Fruit fly (Drosophila melanogaster): ENCODE results near the gene Ggt-1.

The Ggt-1 gene

DNA sequence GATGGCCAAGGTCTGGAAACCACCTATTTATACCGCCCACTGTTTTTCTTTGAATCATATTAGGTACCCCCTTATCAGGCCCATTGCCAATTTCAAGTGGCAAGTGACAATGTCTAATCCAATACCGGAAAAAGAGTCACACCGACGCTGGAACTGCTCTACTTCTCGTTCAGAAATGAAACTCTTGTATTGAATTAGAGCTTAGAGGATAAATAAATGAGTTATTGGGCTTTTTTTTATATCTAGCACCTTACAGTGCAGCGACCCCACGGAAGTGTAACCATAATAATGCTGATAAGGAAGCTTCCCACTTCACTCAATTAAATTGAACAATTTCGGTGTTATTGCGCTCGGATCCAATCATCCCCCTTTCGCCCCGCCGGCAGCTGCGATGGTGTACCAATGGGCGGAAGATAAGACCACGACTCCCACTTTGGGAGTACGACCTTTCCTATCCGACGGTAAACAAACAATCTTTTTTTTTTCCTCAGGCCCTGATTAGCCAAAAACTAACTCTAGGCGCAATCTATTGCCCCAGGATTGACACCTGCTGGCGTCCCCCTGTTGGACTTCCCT lies 18.1 kb downstream of the Ggt-1 start, which contains the start of gene CG15043:
Gene CG15043, minus strand, starts transcription at position 4 of the 576 bp plus-strand sequence.
- TF ChIP-seq CG4496 (GFP tag; IDR thresholded peaks at IDR 0.05), result no peak
- no peak for TF ChIP-seq CG32121 (GFP tag; IDR thresholded peaks at IDR 0.05)
- no peak for TF ChIP-seq CG15710 (tag; optimal IDR thresholded peaks at IDR 0.05)
- no peak for TF ChIP-seq CG12605 (GFP tag; IDR thresholded peaks at IDR 0.05)
- no peak for TF ChIP-seq gl (tag; optimal IDR thresholded peaks at IDR 0.05)
- no peak for TF ChIP-seq Ets98B (GFP tag; IDR thresholded peaks at IDR 0.05)
- TF ChIP-seq fd96Ca (GFP tag; IDR thresholded peaks at IDR 0.05), result no peak
- TF ChIP-seq EcR (GFP tag; optimal IDR thresholded peaks at IDR 0.05), result no peak
- no peak for TF ChIP-seq CG13204 (GFP tag; optimal IDR thresholded peaks at IDR 0.05)
- no peak for TF ChIP-seq Pif1A (GFP tag; optimal IDR thresholded peaks at IDR 0.05)
- TF ChIP-seq CG8301 (tag; optimal IDR thresholded peaks at IDR 0.05), result no peak
- no peak for TF ChIP-seq CG9948 (tag; optimal IDR thresholded peaks at IDR 0.05)
- no peak for TF ChIP-seq CG8159 (tag; optimal IDR thresholded peaks at IDR 0.05)
- TF ChIP-seq CG10348 (GFP tag; IDR thresholded peaks at IDR 0.05), result no peak
- TF ChIP-seq CG14655 (GFP tag; optimal IDR thresholded peaks at IDR 0.05), result no peak
- no peak for TF ChIP-seq CG34367 (tag; optimal IDR thresholded peaks at IDR 0.05)
- no peak for TF ChIP-seq D1 (tag; optimal IDR thresholded peaks at IDR 0.05)
- TF ChIP-seq Pif1B (GFP tag; optimal IDR thresholded peaks at IDR 0.05), result no peak
- no peak for TF ChIP-seq CG17806 (tag; optimal IDR thresholded peaks at IDR 0.05)
- TF ChIP-seq rn (GFP tag; IDR thresholded peaks at IDR 0.05), result no peak

DNA sequence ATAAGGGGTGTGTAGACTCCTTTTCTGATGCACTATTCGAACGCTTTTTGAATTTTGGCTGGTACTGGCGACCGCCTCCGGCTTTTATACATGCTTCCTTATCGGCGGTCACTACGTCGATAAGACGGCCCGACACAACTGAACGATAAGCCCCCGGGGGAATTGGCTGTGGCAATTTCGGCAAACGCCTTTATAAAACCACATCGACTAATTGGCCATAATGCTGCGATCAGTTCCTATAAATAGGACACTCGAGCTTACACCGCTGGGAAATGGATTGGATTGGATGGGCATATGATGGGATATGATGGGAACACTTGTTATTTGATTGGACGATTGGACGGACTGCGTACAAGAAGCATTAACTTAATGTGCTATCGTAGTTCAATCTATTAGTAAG lies 20.4 kb downstream of the Ggt-1 start, which contains the start of gene CG15044:
Gene CG15044, minus strand, starts transcription at position 66 of the 400 bp plus-strand sequence.
- TF ChIP-seq CG32121 (GFP tag; IDR thresholded peaks at IDR 0.05) (no peak), D1 (tag; optimal IDR thresholded peaks at IDR 0.05) (no peak), CG8159 (tag; optimal IDR thresholded peaks at IDR 0.05) (no peak), CG9948 (tag; optimal IDR thresholded peaks at IDR 0.05) (no peak), gl (tag; optimal IDR thresholded peaks at IDR 0.05) (no peak), CG17806 (tag; optimal IDR thresholded peaks at IDR 0.05) (no peak), fd96Ca (GFP tag; IDR thresholded peaks at IDR 0.05) (no peak), CG15710 (tag; optimal IDR thresholded peaks at IDR 0.05) (no peak)

DNA sequence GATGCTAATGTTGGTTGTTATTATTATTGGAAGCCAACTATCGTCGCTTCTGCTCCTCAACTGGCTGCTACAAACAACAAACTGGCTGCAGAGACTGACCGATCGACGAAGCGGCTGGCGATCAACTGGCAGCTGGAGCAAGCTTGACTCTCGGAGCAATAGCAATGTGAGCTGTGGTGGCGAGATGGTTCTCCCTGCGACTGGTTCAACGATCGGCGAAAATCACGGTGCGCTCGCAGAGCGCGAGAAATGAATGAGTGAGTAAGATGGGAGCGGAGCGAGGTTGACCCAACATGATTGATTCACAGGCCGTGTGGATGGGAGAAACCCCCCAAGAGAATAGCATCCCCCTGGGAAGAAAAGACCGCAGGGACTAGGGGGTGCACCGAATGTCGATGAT lies 22.8 kb downstream of the Ggt-1 start, which contains the start of gene CG15046:
Gene CG15046, minus strand, starts transcription at position 112 of the 400 bp plus-strand sequence.
- TF ChIP-seq CG8159 (tag; optimal IDR thresholded peaks at IDR 0.05) (no peak), EcR (GFP tag; optimal IDR thresholded peaks at IDR 0.05) (peak; percentile 91), CG9948 (tag; optimal IDR thresholded peaks at IDR 0.05) (no peak), CG32121 (GFP tag; IDR thresholded peaks at IDR 0.05) (no peak; the same call in 1 of the 2 replicates), CG34367 (tag; optimal IDR thresholded peaks at IDR 0.05) (no peak), fd96Ca (GFP tag; IDR thresholded peaks at IDR 0.05) (no peak), CG12605 (GFP tag; IDR thresholded peaks at IDR 0.05) (peak; percentile 50; the same call in 1 of the 2 replicates), Ets98B (GFP tag; IDR thresholded peaks at IDR 0.05) (peak; percentile 35; the same call in 1 of the 2 replicates), CG4496 (GFP tag; IDR thresholded peaks at IDR 0.05) (peak; percentile 77; the same call in 2 of the 3 replicates), CG15710 (tag; optimal IDR thresholded peaks at IDR 0.05) (no peak), CG8301 (tag; optimal IDR thresholded peaks at IDR 0.05) (no peak), Pif1B (GFP tag; optimal IDR thresholded peaks at IDR 0.05) (no peak), CG17806 (tag; optimal IDR thresholded peaks at IDR 0.05) (no peak), CG10348 (GFP tag; IDR thresholded peaks at IDR 0.05) (no peak)

DNA sequence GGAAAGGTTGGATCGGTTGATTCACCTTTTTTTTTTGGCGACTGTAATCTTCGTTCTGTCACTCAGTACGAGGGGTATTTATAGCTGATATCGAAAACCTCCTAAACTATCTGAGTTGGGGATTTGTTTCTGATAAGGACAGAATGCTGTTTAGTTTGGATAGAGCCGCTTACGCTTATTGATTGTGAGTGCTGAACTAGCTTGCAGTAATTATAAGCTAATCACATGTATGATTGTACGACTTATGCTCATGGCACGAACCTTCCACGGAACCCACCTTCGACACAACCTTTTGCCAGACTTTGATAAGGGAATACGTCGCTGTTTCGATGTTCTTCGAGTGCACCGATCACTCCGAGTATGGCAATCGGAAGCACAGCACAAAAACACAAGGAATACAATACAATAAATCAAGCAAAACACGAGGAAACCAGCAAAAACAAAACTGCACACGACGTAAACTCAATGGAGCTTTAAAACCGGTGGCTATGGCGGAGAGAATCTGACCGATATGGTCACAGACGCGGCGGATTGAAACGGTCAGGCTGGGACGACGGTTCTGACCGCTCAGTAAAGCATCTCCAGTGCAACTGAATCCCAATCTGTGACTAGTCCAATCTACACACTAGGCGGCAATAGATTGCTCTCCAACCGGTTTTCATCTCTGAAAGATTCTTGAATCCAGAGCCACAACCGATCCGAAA lies 25.8 kb downstream of the Ggt-1 start, which contains the start of gene psh:
Gene psh, minus strand, starts transcription at position 566 of the 704 bp plus-strand sequence.
- TF ChIP-seq fd96Ca (GFP tag; IDR thresholded peaks at IDR 0.05), result peak; percentile 41; the same call in 1 of the 3 replicates
- TF ChIP-seq CG8159 (tag; optimal IDR thresholded peaks at IDR 0.05), result peak; percentile 23
- no peak for TF ChIP-seq rn (GFP tag; IDR thresholded peaks at IDR 0.05)
- TF ChIP-seq Pif1B (GFP tag; optimal IDR thresholded peaks at IDR 0.05), result no peak
- no peak for TF ChIP-seq Pif1A (GFP tag; optimal IDR thresholded peaks at IDR 0.05)
- TF ChIP-seq CG14655 (GFP tag; optimal IDR thresholded peaks at IDR 0.05), result peak; percentile 35
- TF ChIP-seq EcR (GFP tag; optimal IDR thresholded peaks at IDR 0.05), result peak; percentile 64
- no peak for TF ChIP-seq CG4496 (GFP tag; IDR thresholded peaks at IDR 0.05)
- no peak for TF ChIP-seq gl (tag; optimal IDR thresholded peaks at IDR 0.05)
- 0 out of 2 replicates have a peak, but pooled peaks have one; percentile 21 for TF ChIP-seq CG12605 (GFP tag; IDR thresholded peaks at IDR 0.05)
- no peak for TF ChIP-seq CG8301 (tag; optimal IDR thresholded peaks at IDR 0.05)
- TF ChIP-seq D1 (tag; optimal IDR thresholded peaks at IDR 0.05), result no peak
- no peak for TF ChIP-seq CG15710 (tag; optimal IDR thresholded peaks at IDR 0.05)
- TF ChIP-seq CG10348 (GFP tag; IDR thresholded peaks at IDR 0.05), result no peak
- TF ChIP-seq Snoo (tag; optimal IDR thresholded peaks at IDR 0.05), result no peak
- TF ChIP-seq CG9948 (tag; optimal IDR thresholded peaks at IDR 0.05), result no peak
- TF ChIP-seq CG32121 (GFP tag; IDR thresholded peaks at IDR 0.05), result no peak
- peak; percentile 25 for TF ChIP-seq CG13204 (GFP tag; optimal IDR thresholded peaks at IDR 0.05)
- peak; percentile 7; the same call in 1 of the 2 replicates for TF ChIP-seq Ets98B (GFP tag; IDR thresholded peaks at IDR 0.05)
- TF ChIP-seq CG17806 (tag; optimal IDR thresholded peaks at IDR 0.05), result no peak
- no peak for TF ChIP-seq CG34367 (tag; optimal IDR thresholded peaks at IDR 0.05)

Measured in whole organism, pupa.